Fruit fly (Drosophila melanogaster) whole organism, embryonic: ENCODE data around the gene CG16779.

Source experiments
- CG10366 ChIP-seq: fragments of 200-800 bp; sonication (Bioruptor generic); IDR thresholded peaks from 2 replicates; pipeline ENCODE4 v1.3.6; 2022; ENCODE audit warnings: missing biosample characterization, missing genetic modification characterization
- CG10462 ChIP-seq: fragments of 200-800 bp; sonication (Bioruptor generic); optimal IDR thresholded peaks from 2 replicates; lab custom pipeline; 2016; ENCODE audit warnings: missing biosample characterization, missing genetic modification characterization
- CG11085 ChIP-seq: fragments of 200-800 bp; sonication (Bioruptor generic); IDR thresholded peaks from 2 replicates; pipeline ENCODE4 v1.3.6; 2022; ENCODE audit warnings: missing biosample characterization, missing genetic modification characterization
- CG12219 ChIP-seq: fragments of 200-800 bp; sonication (Bioruptor generic); optimal IDR thresholded peaks from 3 replicates; lab custom pipeline; 2018; ENCODE audit warnings: missing biosample characterization, mild to moderate bottlenecking, missing genetic modification characterization
- CG13296 ChIP-seq: fragments of 200-800 bp; sonication (Bioruptor generic); optimal IDR thresholded peaks from 3 replicates; lab custom pipeline; 2018; ENCODE audit warnings: missing biosample characterization, mild to moderate bottlenecking, missing genetic modification characterization
- CG15011 ChIP-seq: fragments of 200-800 bp; sonication (Bioruptor generic); optimal IDR thresholded peaks from 3 replicates; lab custom pipeline; 2018; ENCODE audit warnings: missing biosample characterization, mild to moderate bottlenecking, missing genetic modification characterization
- CG18764 ChIP-seq: fragments of 200-800 bp; sonication (Bioruptor generic); optimal IDR thresholded peaks from 3 replicates; lab custom pipeline; 2016; ENCODE audit warnings: missing biosample characterization, missing genetic modification characterization
- CG34376 ChIP-seq: fragments of 200-800 bp; sonication (Bioruptor generic); optimal IDR thresholded peaks from 2 replicates; lab custom pipeline; 2018; ENCODE audit warnings: missing biosample characterization, mild to moderate bottlenecking, missing genetic modification characterization
- CG4328 ChIP-seq: fragments of 200-800 bp; sonication (Bioruptor generic); optimal IDR thresholded peaks from 3 replicates; lab custom pipeline; 2017; ENCODE audit warnings: missing biosample characterization, missing genetic modification reagents, missing genetic modification characterization
- CG4424 ChIP-seq: fragments of 200-800 bp; sonication (Bioruptor generic); optimal IDR thresholded peaks from 3 replicates; lab custom pipeline; 2016; ENCODE audit warnings: missing biosample characterization, missing genetic modification characterization
- CG6689 ChIP-seq: fragments of 200-800 bp; sonication (Bioruptor generic); IDR thresholded peaks from 2 replicates; pipeline ENCODE4 v1.3.6; 2022; ENCODE audit warnings: missing biosample characterization, missing genetic modification characterization
- CG6813 ChIP-seq: fragments of 200-800 bp; sonication (Bioruptor generic); optimal IDR thresholded peaks from 2 replicates; lab custom pipeline; 2017; ENCODE audit warnings: missing biosample characterization, missing genetic modification characterization, mild to moderate bottlenecking, moderate library complexity, missing genetic modification reagents
- CG7987 ChIP-seq: fragments of 200-800 bp; sonication (Bioruptor generic); optimal IDR thresholded peaks from 2 replicates; lab custom pipeline; 2018; ENCODE audit warnings: missing biosample characterization, mild to moderate bottlenecking, missing genetic modification characterization, moderate library complexity
- CG8281 ChIP-seq: fragments of 200-800 bp; sonication (Bioruptor generic); optimal IDR thresholded peaks from 2 replicates; lab custom pipeline; 2018; ENCODE audit warnings: missing biosample characterization, mild to moderate bottlenecking, missing genetic modification characterization, moderate library complexity
- CG8388 ChIP-seq: fragments of 200-800 bp; sonication (Bioruptor generic); optimal IDR thresholded peaks from 2 replicates; lab custom pipeline; 2019; ENCODE audit warnings: missing biosample characterization, mild to moderate bottlenecking, missing genetic modification characterization, moderate library complexity
- Camta ChIP-seq: fragments of 200-800 bp; sonication (Bioruptor generic); optimal IDR thresholded peaks from 2 replicates; lab custom pipeline; 2016; ENCODE audit warnings: missing biosample characterization, missing genetic modification characterization
- Dll ChIP-seq: fragments of 200-800 bp; sonication (Bioruptor generic); IDR thresholded peaks from 4 replicates; pipeline ENCODE4 v1.3.6; 2022; ENCODE audit warnings: missing biosample characterization, missing genetic modification characterization; ENCODE audit not compliant: partially characterized antibody
- HHEX ChIP-seq: fragments of 200-800 bp; sonication (Bioruptor generic); optimal IDR thresholded peaks from 3 replicates; lab custom pipeline; 2017; ENCODE audit warnings: missing biosample characterization, mild to moderate bottlenecking, missing genetic modification characterization, missing genetic modification reagents
- Hr78 ChIP-seq, 2 experiments: fragments of 200-800 bp in 1 of 2; fragments of >200 bp in 1 of 2; sonication (Bioruptor generic) in 1 of 2; optimal IDR thresholded peaks; 2 replicates each; lab custom pipeline; 2017 to 2019; ENCODE audit warnings: missing biosample characterization in 2 of 2, missing genetic modification characterization in 2 of 2, mild to moderate bottlenecking in 1 of 2, moderate library complexity in 1 of 2
- Lim3 ChIP-seq: fragments of 200-800 bp; sonication (Bioruptor generic); IDR thresholded peaks from 2 replicates; pipeline ENCODE4 v1.3.6; 2022; ENCODE audit warnings: missing biosample characterization, missing genetic modification characterization
- MESR4 ChIP-seq: fragments of 200-800 bp; sonication (Bioruptor generic); optimal IDR thresholded peaks from 2 replicates; lab custom pipeline; 2018; ENCODE audit warnings: missing biosample characterization, mild to moderate bottlenecking, missing genetic modification characterization, moderate library complexity
- Pdp1 ChIP-seq, 2 experiments: fragments of 200-800 bp; sonication (Bioruptor generic); optimal IDR thresholded peaks; 3 replicates each; lab custom pipeline; 2016; ENCODE audit warnings: missing biosample characterization in 2 of 2, missing genetic modification characterization in 2 of 2, mild to moderate bottlenecking in 1 of 2, moderate library complexity in 1 of 2
- cad ChIP-seq: fragments of >200 bp; optimal IDR thresholded peaks from 2 replicates; lab custom pipeline; 2017; ENCODE audit warnings: missing biosample characterization, missing genetic modification characterization
- cg ChIP-seq: fragments of 200-800 bp; sonication (Bioruptor generic); optimal IDR thresholded peaks from 3 replicates; lab custom pipeline; 2019; ENCODE audit warnings: missing biosample characterization, mild to moderate bottlenecking, missing genetic modification characterization, moderate library complexity
- eve ChIP-seq, 2 experiments: fragments of >200 bp; optimal IDR thresholded peaks; 2 replicates each; lab custom pipeline; 2017; ENCODE audit warnings: missing biosample characterization in 2 of 2, missing genetic modification characterization in 2 of 2
- grn ChIP-seq: fragments of 200-800 bp; sonication (Bioruptor generic); optimal IDR thresholded peaks from 3 replicates; lab custom pipeline; 2017; ENCODE audit warnings: missing biosample characterization, missing genetic modification characterization
- gt ChIP-seq: fragments of 200-800 bp; sonication (Bioruptor generic); IDR thresholded peaks from 2 replicates; pipeline ENCODE4 v1.3.6; 2022; ENCODE audit warnings: missing biosample characterization, missing genetic modification characterization
- jigr1 ChIP-seq: fragments of 200-800 bp; sonication (Bioruptor generic); IDR thresholded peaks from 3 replicates; pipeline ENCODE4 v1.3.6; 2022; ENCODE audit warnings: missing biosample characterization, missing genetic modification characterization
- kni ChIP-seq: fragments of 200-800 bp; sonication (Bioruptor generic); optimal IDR thresholded peaks from 3 replicates; lab custom pipeline; 2017; ENCODE audit warnings: mild to moderate bottlenecking, missing biosample characterization, missing genetic modification reagents, missing genetic modification characterization
- lov ChIP-seq, 2 experiments: fragments of 200-800 bp in 1 of 2; fragments of >200 bp in 1 of 2; sonication (Bioruptor generic) in 1 of 2; IDR thresholded peaks in 1 of 2; optimal IDR thresholded peaks in 1 of 2; 2 replicates in 1 of 2; 3 replicates in 1 of 2; pipeline versions ENCODE4 v1.3.6 to Lab custom; 2017 to 2022; ENCODE audit warnings: missing biosample characterization in 1 of 2, missing genetic modification characterization in 1 of 2
- nau ChIP-seq: fragments of 200-800 bp; sonication (Bioruptor generic); optimal IDR thresholded peaks from 3 replicates; lab custom pipeline; 2017; ENCODE audit warnings: missing biosample characterization, mild to moderate bottlenecking, missing genetic modification characterization, missing genetic modification reagents
- nmo ChIP-seq: fragments of 200-800 bp; sonication (Bioruptor generic); optimal IDR thresholded peaks from 2 replicates; lab custom pipeline; 2018; ENCODE audit warnings: missing biosample characterization, mild to moderate bottlenecking, missing genetic modification characterization, moderate library complexity
- nom ChIP-seq: fragments of 200-800 bp; sonication (Bioruptor generic); optimal IDR thresholded peaks from 2 replicates; lab custom pipeline; 2017; ENCODE audit warnings: missing biosample characterization, missing genetic modification characterization, mild to moderate bottlenecking, moderate library complexity, missing genetic modification reagents
- pzg ChIP-seq: fragments of 200-800 bp; sonication (Bioruptor generic); optimal IDR thresholded peaks from 3 replicates; lab custom pipeline; 2018; ENCODE audit warnings: missing biosample characterization, mild to moderate bottlenecking, missing genetic modification characterization, moderate library complexity
- ranshi ChIP-seq: fragments of 200-800 bp; sonication (Bioruptor generic); IDR thresholded peaks from 2 replicates; pipeline ENCODE4 v1.3.6; 2022; ENCODE audit warnings: missing biosample characterization, missing genetic modification characterization
- sc ChIP-seq, 3 experiments: fragments of >200 bp in 2 of 3; fragments of 200-800 bp in 1 of 3; sonication (Bioruptor generic) in 1 of 3; optimal IDR thresholded peaks; 2 replicates in 2 of 3; 3 replicates in 1 of 3; lab custom pipeline; 2017; ENCODE audit warnings: mild to moderate bottlenecking in 1 of 3, missing biosample characterization in 1 of 3, missing genetic modification characterization in 1 of 3, missing genetic modification reagents in 1 of 3
- ssp ChIP-seq: fragments of 200-800 bp; sonication (Bioruptor generic); IDR thresholded peaks from 2 replicates; pipeline ENCODE4 v1.3.6; 2022; ENCODE audit warnings: missing biosample characterization, missing genetic modification characterization

CG16779 gene

dm6 chr3R:9527907-9528842, 34.7 kb upstream of the CG16779 start (continued):
- TF ChIP-seq CG6689 (GFP tag; lab: Robert Waterston, UW) (peak; percentile 88), CG7987 (GFP tag; lab: Kevin White, UChicago) (peak; percentile 92), CG11085 (peak; percentile 93), cad (GFP tag; lab: Kevin White, UChicago) (no peak), Dll (GFP tag; lab: Robert Waterston, UW) (no peak), CG13296 (peak; percentile 88), jigr1 (GFP tag; lab: Robert Waterston, UW) (peak; percentile 66; the same call in 1 of the 3 replicates), sc (optimal IDR thresholded peaks at IDR 0.05; lab: Kevin White, UChicago) (no peak), sc (GFP tag; optimal IDR thresholded peaks at IDR 0.05; lab: Kevin White, UChicago) (peak; percentile 17), CG34376 (GFP tag; lab: Kevin White, UChicago) (peak; percentile 91), CG15011 (GFP tag; lab: Kevin White, UChicago) (peak; percentile 85), eve (GFP tag; optimal IDR thresholded peaks at IDR 0.05; lab: Kevin White, UChicago) (no peak), Lim3 (GFP tag; lab: Robert Waterston, UW) (no peak), MESR4 (peak; percentile 10), CG18764 (peak; percentile 85), nom (GFP tag; lab: Kevin White, UChicago) (no peak)

dm6 chr3R:9516400-9516852, 22.9 kb upstream of the CG16779 start:
- TF ChIP-seq Pdp1 (GFP tag; optimal IDR thresholded peaks at IDR 0.05; lab: Kevin White, UChicago) (peak in 1 of 2 experiments; percentile 76), pzg (no peak), HHEX (GFP tag; lab: Kevin White, UChicago) (no peak), nmo (GFP tag; lab: Kevin White, UChicago) (no peak), CG6813 (peak; percentile 24), kni (GFP tag; lab: Kevin White, UChicago) (peak; percentile 56), lov (optimal IDR thresholded peaks at IDR 0.05; lab: Kevin White, UChicago) (no peak), lov (GFP tag; IDR thresholded peaks at IDR 0.05; lab: Robert Waterston, UW) (no peak), nau (GFP tag; lab: Kevin White, UChicago) (no peak), CG8281 (tag; lab: Kevin White, UChicago) (peak; percentile 1), CG7987 (GFP tag; lab: Kevin White, UChicago) (no peak), cg (GFP tag; lab: Kevin White, UChicago) (peak; percentile 75), ssp (GFP tag; lab: Robert Waterston, UW) (no peak), Camta (no peak), CG4328 (GFP tag; lab: Kevin White, UChicago) (peak; percentile 15), gt (GFP tag; lab: Robert Waterston, UW) (no peak), CG12219 (GFP tag; lab: Kevin White, UChicago) (peak; percentile 34), CG8388 (GFP tag; lab: Kevin White, UChicago) (peak; percentile 15), CG10462 (GFP tag; lab: Kevin White, UChicago) (peak; percentile 52), CG10366 (GFP tag; lab: Robert Waterston, UW) (no peak), Hr78 (GFP tag; optimal IDR thresholded peaks at IDR 0.05; lab: Kevin White, UChicago) (peak in 1 of 2 experiments; percentile 67), CG4424 (GFP tag; lab: Kevin White, UChicago) (peak; percentile 98), grn (GFP tag; lab: Kevin White, UChicago) (peak; percentile 62), ranshi (no peak)
